Fruit fly (Drosophila melanogaster) whole organism, embryonic: Measurements from ENCODE around the gene CG5835.
A peak's percentile ranks its signal among the peaks of the same experiment; 100 is the strongest.

Experiments
- ATbp ChIP-seq: fragments of 200-800 bp; sonication (Bioruptor generic); optimal IDR thresholded peaks from 2 replicates; lab custom pipeline; 2017; ENCODE audit warnings: missing biosample characterization, mild to moderate bottlenecking, missing genetic modification characterization, missing genetic modification reagents
- B-H2 ChIP-seq: fragments of 200-800 bp; sonication (Bioruptor generic); optimal IDR thresholded peaks from 2 replicates; lab custom pipeline; 2018; ENCODE audit warnings: missing biosample characterization, mild to moderate bottlenecking, missing genetic modification characterization
- BtbVII ChIP-seq: fragments of 200-800 bp; sonication (Bioruptor generic); optimal IDR thresholded peaks from 3 replicates; lab custom pipeline; 2017; ENCODE audit warnings: missing biosample characterization, mild to moderate bottlenecking, missing genetic modification characterization
- CG10321 ChIP-seq: fragments of 200-800 bp; sonication (Bioruptor generic); IDR thresholded peaks from 2 replicates; pipeline ENCODE4 v1.3.6; 2022; ENCODE audit warnings: missing biosample characterization, missing genetic modification characterization
- CG11093 ChIP-seq: fragments of 200-800 bp; sonication (Bioruptor generic); IDR thresholded peaks from 3 replicates; pipeline ENCODE4 v1.3.6; 2022; ENCODE audit warnings: missing biosample characterization, missing genetic modification characterization
- CG12299 ChIP-seq: fragments of 200-800 bp; sonication (Bioruptor generic); optimal IDR thresholded peaks from 2 replicates; lab custom pipeline; 2018; ENCODE audit warnings: missing biosample characterization, mild to moderate bottlenecking, missing genetic modification characterization
- CG1233 ChIP-seq: fragments of 200-800 bp; sonication (Bioruptor generic); optimal IDR thresholded peaks from 4 replicates; lab custom pipeline; 2018; ENCODE audit warnings: missing biosample characterization, mild to moderate bottlenecking, missing genetic modification characterization
- CG12769 ChIP-seq: fragments of 200-800 bp; sonication (Bioruptor generic); optimal IDR thresholded peaks from 2 replicates; lab custom pipeline; 2019; ENCODE audit warnings: missing biosample characterization, mild to moderate bottlenecking, missing genetic modification characterization, moderate library complexity
- CG13775 ChIP-seq: fragments of 200-800 bp; sonication (Bioruptor generic); optimal IDR thresholded peaks from 3 replicates; lab custom pipeline; 2017; ENCODE audit warnings: missing biosample characterization, mild to moderate bottlenecking, missing genetic modification characterization
- CG14014 ChIP-seq: fragments of 200-800 bp; sonication (Bioruptor generic); IDR thresholded peaks from 2 replicates; pipeline ENCODE4 v1.3.6; 2022; ENCODE audit warnings: missing biosample characterization, missing genetic modification characterization
- CG16863 ChIP-seq: fragments of 200-800 bp; sonication (Bioruptor generic); optimal IDR thresholded peaks from 3 replicates; lab custom pipeline; 2016; ENCODE audit warnings: missing biosample characterization, missing genetic modification characterization
- CG17568 ChIP-seq: fragments of 200-800 bp; sonication (Bioruptor generic); optimal IDR thresholded peaks from 2 replicates; lab custom pipeline; 2018; ENCODE audit warnings: missing biosample characterization, mild to moderate bottlenecking, missing genetic modification characterization, moderate library complexity
- CG17612 ChIP-seq: fragments of 200-800 bp; sonication (Bioruptor generic); IDR thresholded peaks from 2 replicates; pipeline ENCODE4 v1.3.6; 2022; ENCODE audit warnings: missing biosample characterization, missing genetic modification characterization
- CG17912 ChIP-seq: fragments of 200-800 bp; sonication (Bioruptor generic); optimal IDR thresholded peaks from 2 replicates; lab custom pipeline; 2018; ENCODE audit warnings: missing biosample characterization, mild to moderate bottlenecking, missing genetic modification characterization
- CG18599 ChIP-seq: fragments of 200-800 bp; sonication (Bioruptor generic); optimal IDR thresholded peaks from 3 replicates; lab custom pipeline; 2017; ENCODE audit warnings: missing biosample characterization, missing genetic modification characterization, mild to moderate bottlenecking, moderate library complexity, missing genetic modification reagents
- CG32767 ChIP-seq: fragments of 200-800 bp; sonication (Bioruptor generic); IDR thresholded peaks from 2 replicates; pipeline ENCODE4 v1.3.6; 2022; ENCODE audit warnings: missing biosample characterization, missing genetic modification characterization
- CG4404 ChIP-seq: fragments of 200-800 bp; sonication (Bioruptor generic); IDR thresholded peaks from 2 replicates; pipeline ENCODE4 v1.3.6; 2022; ENCODE audit warnings: missing biosample characterization, missing genetic modification characterization
- CG6272 ChIP-seq: fragments of 200-800 bp; sonication (Bioruptor generic); IDR thresholded peaks from 2 replicates; pipeline ENCODE4 v1.3.6; 2022; ENCODE audit warnings: missing biosample characterization, missing genetic modification characterization
- CG7271 ChIP-seq: fragments of 200-800 bp; sonication (Bioruptor generic); optimal IDR thresholded peaks from 2 replicates; lab custom pipeline; 2018; ENCODE audit warnings: missing biosample characterization, mild to moderate bottlenecking, missing genetic modification characterization, moderate library complexity
- CG7786 ChIP-seq: fragments of 200-800 bp; sonication (Bioruptor generic); optimal IDR thresholded peaks from 2 replicates; lab custom pipeline; 2016; ENCODE audit warnings: missing biosample characterization, missing genetic modification characterization
- CG8089 ChIP-seq: fragments of 200-800 bp; sonication (Bioruptor generic); optimal IDR thresholded peaks from 3 replicates; lab custom pipeline; 2016; ENCODE audit warnings: missing biosample characterization, missing genetic modification characterization
- CG8388 ChIP-seq: fragments of 200-800 bp; sonication (Bioruptor generic); optimal IDR thresholded peaks from 2 replicates; lab custom pipeline; 2019; ENCODE audit warnings: missing biosample characterization, mild to moderate bottlenecking, missing genetic modification characterization, moderate library complexity
- Dek ChIP-seq: fragments of 200-800 bp; sonication (Bioruptor generic); optimal IDR thresholded peaks from 3 replicates; lab custom pipeline; 2019; ENCODE audit warnings: missing biosample characterization, mild to moderate bottlenecking, missing genetic modification characterization, moderate library complexity
- Dip2 ChIP-seq: fragments of 200-800 bp; sonication (Bioruptor generic); IDR thresholded peaks from 2 replicates; pipeline ENCODE4 v1.3.6; 2022; ENCODE audit warnings: missing biosample characterization, missing genetic modification characterization
- Dll ChIP-seq: fragments of 200-800 bp; sonication (Bioruptor generic); IDR thresholded peaks from 4 replicates; pipeline ENCODE4 v1.3.6; 2022; ENCODE audit warnings: missing biosample characterization, missing genetic modification characterization; ENCODE audit not compliant: partially characterized antibody
- Dref ChIP-seq: fragments of 200-800 bp; sonication (Bioruptor generic); IDR thresholded peaks from 2 replicates; pipeline ENCODE4 v1.3.6; 2022; ENCODE audit warnings: missing biosample characterization, missing genetic modification characterization
- ERR ChIP-seq: fragments of 200-800 bp; sonication (Bioruptor generic); optimal IDR thresholded peaks from 2 replicates; lab custom pipeline; 2016; ENCODE audit warnings: missing biosample characterization, missing genetic modification characterization
- HHEX ChIP-seq: fragments of 200-800 bp; sonication (Bioruptor generic); optimal IDR thresholded peaks from 3 replicates; lab custom pipeline; 2017; ENCODE audit warnings: missing biosample characterization, mild to moderate bottlenecking, missing genetic modification characterization, missing genetic modification reagents
- HLH54F ChIP-seq: fragments of 200-800 bp; sonication (Bioruptor generic); optimal IDR thresholded peaks from 3 replicates; lab custom pipeline; 2016; ENCODE audit warnings: missing biosample characterization, missing genetic modification characterization
- HmgZ ChIP-seq: fragments of 200-800 bp; sonication (Bioruptor generic); optimal IDR thresholded peaks from 2 replicates; lab custom pipeline; 2018; ENCODE audit warnings: missing biosample characterization, mild to moderate bottlenecking, missing genetic modification characterization
- Mrtf ChIP-seq: fragments of 200-800 bp; sonication (Bioruptor generic); IDR thresholded peaks from 3 replicates; pipeline ENCODE4 v1.3.6; 2022; ENCODE audit warnings: missing biosample characterization, missing genetic modification characterization
- Xbp1 ChIP-seq: fragments of 200-800 bp; sonication (Bioruptor generic); optimal IDR thresholded peaks from 3 replicates; lab custom pipeline; 2016; ENCODE audit warnings: missing biosample characterization, mild to moderate bottlenecking, missing genetic modification characterization
- amos ChIP-seq: fragments of 200-800 bp; sonication (Bioruptor generic); IDR thresholded peaks from 2 replicates; pipeline ENCODE4 v1.3.6; 2022; ENCODE audit warnings: missing biosample characterization, missing genetic modification characterization; ENCODE audit not compliant: partially characterized antibody
- corto ChIP-seq: fragments of 200-800 bp; sonication (Bioruptor generic); optimal IDR thresholded peaks from 2 replicates; lab custom pipeline; 2016; ENCODE audit warnings: missing biosample characterization, mild to moderate bottlenecking, missing genetic modification characterization, moderate library complexity
- crp ChIP-seq, 2 experiments: fragments of 200-800 bp; sonication (Bioruptor generic); optimal IDR thresholded peaks; 2 replicates in 1 of 2; 3 replicates in 1 of 2; lab custom pipeline; 2017; ENCODE audit warnings: missing biosample characterization in 2 of 2, missing genetic modification characterization in 2 of 2, mild to moderate bottlenecking in 1 of 2, moderate library complexity in 1 of 2
- dysf ChIP-seq: fragments of 200-800 bp; sonication (Bioruptor generic); IDR thresholded peaks from 3 replicates; pipeline ENCODE4 v1.3.6; 2022; ENCODE audit warnings: missing biosample characterization, missing genetic modification characterization
- esg ChIP-seq: fragments of 200-800 bp; sonication (Bioruptor generic); conservative IDR thresholded peaks from 2 replicates; pipeline ENCODE4 v1.3.6; 2022; ENCODE audit warnings: missing biosample characterization, missing genetic modification characterization
- eyg ChIP-seq: fragments of 200-800 bp; sonication (Bioruptor generic); optimal IDR thresholded peaks from 3 replicates; lab custom pipeline; 2016; ENCODE audit warnings: missing biosample characterization, missing genetic modification characterization
- fd96Cb ChIP-seq: fragments of 200-800 bp; sonication (Bioruptor generic); optimal IDR thresholded peaks from 2 replicates; lab custom pipeline; 2018; ENCODE audit warnings: missing biosample characterization, mild to moderate bottlenecking, missing genetic modification characterization, moderate library complexity
- jigr1 ChIP-seq: fragments of 200-800 bp; sonication (Bioruptor generic); IDR thresholded peaks from 3 replicates; pipeline ENCODE4 v1.3.6; 2022; ENCODE audit warnings: missing biosample characterization, missing genetic modification characterization
- jing ChIP-seq: fragments of 200-800 bp; sonication (Bioruptor generic); optimal IDR thresholded peaks from 2 replicates; lab custom pipeline; 2018; ENCODE audit warnings: missing biosample characterization, mild to moderate bottlenecking, missing genetic modification characterization
- maf-S ChIP-seq: fragments of 200-800 bp; sonication (Bioruptor generic); optimal IDR thresholded peaks from 2 replicates; lab custom pipeline; 2016; ENCODE audit warnings: missing biosample characterization, missing genetic modification characterization
- nerfin-2 ChIP-seq: fragments of 200-800 bp; sonication (Bioruptor generic); IDR thresholded peaks from 2 replicates; pipeline ENCODE4 v1.3.6; 2022; ENCODE audit warnings: missing biosample characterization, missing genetic modification characterization; ENCODE audit not compliant: partially characterized antibody
- nmo ChIP-seq: fragments of 200-800 bp; sonication (Bioruptor generic); optimal IDR thresholded peaks from 2 replicates; lab custom pipeline; 2018; ENCODE audit warnings: missing biosample characterization, mild to moderate bottlenecking, missing genetic modification characterization, moderate library complexity
- oc ChIP-seq: fragments of 200-800 bp; sonication (Bioruptor generic); optimal IDR thresholded peaks from 2 replicates; lab custom pipeline; 2018; ENCODE audit warnings: missing biosample characterization, mild to moderate bottlenecking, missing genetic modification characterization, moderate library complexity
- peb ChIP-seq: fragments of 200-800 bp; sonication (Bioruptor generic); IDR thresholded peaks from 2 replicates; pipeline ENCODE4 v1.3.6; 2022; ENCODE audit warnings: missing biosample characterization, missing genetic modification characterization
- pho ChIP-seq: fragments of 200-800 bp; sonication (Bioruptor generic); optimal IDR thresholded peaks from 2 replicates; lab custom pipeline; 2016; ENCODE audit warnings: missing biosample characterization, missing genetic modification characterization
- row ChIP-seq: fragments of 200-800 bp; sonication (Bioruptor generic); IDR thresholded peaks from 3 replicates; pipeline ENCODE4 v1.3.6; 2022; ENCODE audit warnings: missing biosample characterization, missing genetic modification characterization
- slp2 ChIP-seq: fragments of 200-800 bp; sonication (Bioruptor generic); optimal IDR thresholded peaks from 2 replicates; lab custom pipeline; 2016; ENCODE audit warnings: missing biosample characterization, missing genetic modification characterization
- vvl ChIP-seq: fragments of 200-800 bp; sonication (Bioruptor generic); IDR thresholded peaks from 2 replicates; pipeline ENCODE4 v1.3.6; 2022; ENCODE audit warnings: missing biosample characterization, missing genetic modification characterization
- zen ChIP-seq: fragments of 200-800 bp; sonication (Bioruptor generic); optimal IDR thresholded peaks from 3 replicates; lab custom pipeline; 2018; ENCODE audit warnings: missing biosample characterization, mild to moderate bottlenecking, missing genetic modification characterization, moderate library complexity

The CG5835 gene

DNA sequence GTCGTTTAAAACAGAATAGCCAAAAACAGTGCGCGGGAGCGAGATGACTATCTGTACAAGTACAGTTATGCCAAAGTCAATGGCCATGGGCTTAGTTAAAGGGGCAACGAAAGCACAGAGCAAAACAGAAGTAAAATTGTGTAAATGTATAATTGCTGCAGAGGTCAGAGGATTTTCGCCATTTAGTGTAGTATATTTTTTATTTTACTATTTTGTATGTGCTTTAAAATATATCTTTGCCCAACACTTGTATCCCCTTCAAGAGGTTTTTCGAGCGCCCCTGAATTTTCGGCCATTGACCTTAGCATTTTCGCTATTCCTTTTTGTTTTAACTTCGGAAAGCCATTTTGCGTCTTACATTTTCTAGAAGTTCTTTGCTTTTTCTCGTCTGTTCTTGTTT is 4.5 kb upstream of the CG5835 start (continued):
- TF ChIP-seq dysf (GFP tag; lab: Robert Waterston, UW): peak; percentile 22; the same call in 1 of the 3 replicates
- no peak for TF ChIP-seq Dref (GFP tag; lab: Robert Waterston, UW)
- no peak for TF ChIP-seq eyg (GFP tag; lab: Kevin White, UChicago)
- no peak for TF ChIP-seq fd96Cb (tag; lab: Kevin White, UChicago)
- TF ChIP-seq vvl (GFP tag; lab: Robert Waterston, UW): 0 out of 2 replicates have a peak, but pooled peaks have one; percentile 36
- no peak for TF ChIP-seq CG8089 (GFP tag; lab: Kevin White, UChicago)
- TF ChIP-seq Mrtf (GFP tag; lab: Robert Waterston, UW): no peak
- TF ChIP-seq CG18599: peak; percentile 1
- no peak for TF ChIP-seq CG17612 (GFP tag; lab: Robert Waterston, UW)
- no peak for TF ChIP-seq Xbp1
- no peak for TF ChIP-seq oc (tag; lab: Kevin White, UChicago)
- no peak for TF ChIP-seq maf-S
- no peak for TF ChIP-seq crp (GFP tag; optimal IDR thresholded peaks at IDR 0.05; lab: Kevin White, UChicago)
- TF ChIP-seq esg (GFP tag; lab: Robert Waterston, UW): peak; percentile 17; the same call in 1 of the 2 replicates
- TF ChIP-seq HmgZ: peak; percentile 1
- no peak for TF ChIP-seq CG13775 (GFP tag; lab: Kevin White, UChicago)
- TF ChIP-seq BtbVII: no peak
- TF ChIP-seq pho: no peak
- TF ChIP-seq corto: no peak
- peak; percentile 65 for TF ChIP-seq CG10321 (GFP tag; lab: Robert Waterston, UW)
- no peak for TF ChIP-seq ATbp
- no peak for TF ChIP-seq slp2 (GFP tag; lab: Kevin White, UChicago)
- no peak for TF ChIP-seq CG7271 (tag; lab: Kevin White, UChicago)
- TF ChIP-seq Dek (tag; lab: Kevin White, UChicago): no peak
- TF ChIP-seq CG17568 (GFP tag; lab: Kevin White, UChicago): no peak
- no peak for TF ChIP-seq peb (GFP tag; lab: Robert Waterston, UW)
- TF ChIP-seq CG17912: no peak
- TF ChIP-seq jigr1 (GFP tag; lab: Robert Waterston, UW): no peak
- no peak for TF ChIP-seq ERR (GFP tag; lab: Kevin White, UChicago)
- TF ChIP-seq nerfin-2 (GFP tag; lab: Robert Waterston, UW): no peak
- TF ChIP-seq nmo (GFP tag; lab: Kevin White, UChicago): peak; percentile 7
- TF ChIP-seq jing: no peak
- TF ChIP-seq HHEX: no peak
- TF ChIP-seq CG4404 (GFP tag; lab: Robert Waterston, UW): no peak
- no peak for TF ChIP-seq B-H2 (GFP tag; lab: Kevin White, UChicago)
- TF ChIP-seq CG11093: 0 out of 3 replicates have a peak, but pooled peaks have one; percentile 6
- TF ChIP-seq HLH54F: no peak
- no peak for TF ChIP-seq CG12769
- no peak for TF ChIP-seq CG7786 (GFP tag; lab: Kevin White, UChicago)
- peak; percentile 9 for TF ChIP-seq CG1233 (GFP tag; lab: Kevin White, UChicago)
- peak; percentile 70 for TF ChIP-seq row (GFP tag; lab: Robert Waterston, UW)
- TF ChIP-seq zen (tag; lab: Kevin White, UChicago): no peak
- no peak for TF ChIP-seq CG12299 (tag; lab: Kevin White, UChicago)
- TF ChIP-seq CG32767 (GFP tag; lab: Robert Waterston, UW): no peak
- no peak for TF ChIP-seq CG6272 (GFP tag; lab: Robert Waterston, UW)
- peak; percentile 13 for TF ChIP-seq CG8388 (GFP tag; lab: Kevin White, UChicago)
- no peak for TF ChIP-seq amos (GFP tag; lab: Robert Waterston, UW)
- TF ChIP-seq CG14014: no peak
- no peak for TF ChIP-seq Dll
- TF ChIP-seq Dip2 (GFP tag; lab: Robert Waterston, UW): no peak
- no peak for TF ChIP-seq CG16863 (GFP tag; lab: Kevin White, UChicago)
